Fruit fly (Drosophila melanogaster) whole organism, prepupa: Measurements from ENCODE around the gene ppk28.

ENCODE experiments used
- CG10669 ChIP-seq: fragments of 200-800 bp; sonication (Bioruptor generic); optimal IDR thresholded peaks from 3 replicates; lab custom pipeline; 2018; ENCODE audit warnings: missing biosample characterization, mild to moderate bottlenecking, missing genetic modification characterization, moderate library complexity
- CG11762 ChIP-seq: fragments of 200-800 bp; sonication (Bioruptor generic); optimal IDR thresholded peaks from 3 replicates; lab custom pipeline; 2016; ENCODE audit warnings: missing biosample characterization, missing genetic modification characterization; ENCODE audit not compliant: insufficient read depth
- CG11902 ChIP-seq: fragments of 200-800 bp; sonication (Bioruptor generic); optimal IDR thresholded peaks from 3 replicates; lab custom pipeline; 2016; ENCODE audit warnings: missing biosample characterization, missing genetic modification characterization
- CG15336 ChIP-seq: fragments of 200-800 bp; sonication (Bioruptor generic); IDR thresholded peaks from 2 replicates; pipeline ENCODE4 v1.3.6; 2022; ENCODE audit warnings: missing biosample characterization, missing genetic modification characterization
- CG1621 ChIP-seq: fragments of 200-800 bp; sonication (Bioruptor generic); optimal IDR thresholded peaks from 3 replicates; lab custom pipeline; 2018; ENCODE audit warnings: missing biosample characterization, mild to moderate bottlenecking, missing genetic modification characterization
- CG16779 ChIP-seq: fragments of 200-800 bp; sonication (Bioruptor generic); optimal IDR thresholded peaks from 3 replicates; lab custom pipeline; 2017; ENCODE audit warnings: missing biosample characterization, mild to moderate bottlenecking, missing genetic modification characterization
- CG3032 ChIP-seq: fragments of 200-800 bp; optimal IDR thresholded peaks from 2 replicates; lab custom pipeline; 2019; ENCODE audit warnings: missing biosample characterization, mild to moderate bottlenecking, missing genetic modification characterization, moderate library complexity
- CG31627 ChIP-seq: fragments of 200-800 bp; sonication (Bioruptor generic); optimal IDR thresholded peaks from 3 replicates; lab custom pipeline; 2016; ENCODE audit warnings: missing biosample characterization, missing genetic modification characterization
- CG32006 ChIP-seq: fragments of 200-800 bp; sonication (Bioruptor generic); optimal IDR thresholded peaks from 3 replicates; lab custom pipeline; 2017; ENCODE audit warnings: missing biosample characterization, mild to moderate bottlenecking, missing genetic modification characterization
- CG4318 ChIP-seq: fragments of 200-800 bp; sonication (Bioruptor generic); optimal IDR thresholded peaks from 3 replicates; lab custom pipeline; 2017; ENCODE audit warnings: missing biosample characterization, mild to moderate bottlenecking, missing genetic modification characterization
- CG6163 ChIP-seq: fragments of 200-800 bp; sonication (Bioruptor generic); IDR thresholded peaks from 3 replicates; pipeline ENCODE4 v1.3.6; 2022; ENCODE audit warnings: missing biosample characterization, missing genetic modification characterization
- CG6276 ChIP-seq: fragments of 200-800 bp; sonication (Bioruptor generic); optimal IDR thresholded peaks from 2 replicates; lab custom pipeline; 2017; ENCODE audit warnings: missing biosample characterization, mild to moderate bottlenecking, missing genetic modification characterization
- CG6792 ChIP-seq: fragments of 200-800 bp; sonication (Bioruptor generic); optimal IDR thresholded peaks from 3 replicates; lab custom pipeline; 2016; ENCODE audit warnings: missing biosample characterization, missing genetic modification characterization
- CG6808 ChIP-seq: fragments of 200-800 bp; sonication (Bioruptor generic); optimal IDR thresholded peaks from 3 replicates; lab custom pipeline; 2017; ENCODE audit warnings: missing biosample characterization, missing genetic modification characterization, mild to moderate bottlenecking, moderate library complexity, missing genetic modification reagents
- CG7368 ChIP-seq: fragments of 200-800 bp; sonication (Bioruptor generic); optimal IDR thresholded peaks from 3 replicates; lab custom pipeline; 2016; ENCODE audit warnings: missing biosample characterization, missing genetic modification characterization
- CG8319 ChIP-seq: fragments of 200-800 bp; sonication (Bioruptor generic); optimal IDR thresholded peaks from 3 replicates; lab custom pipeline; 2016; ENCODE audit warnings: missing biosample characterization, missing genetic modification characterization
- CG8632 ChIP-seq: fragments of 200-800 bp; sonication (Bioruptor generic); optimal IDR thresholded peaks from 3 replicates; lab custom pipeline; 2016; ENCODE audit warnings: missing biosample characterization, missing genetic modification characterization
- Eip75B ChIP-seq: fragments of 200-800 bp; sonication (Bioruptor generic); optimal IDR thresholded peaks from 3 replicates; lab custom pipeline; 2016; ENCODE audit warnings: missing biosample characterization, missing genetic modification characterization
- Eip78C ChIP-seq: fragments of 200-800 bp; sonication (Bioruptor generic); peaks from one replicate; lab custom pipeline; 2016; ENCODE audit warnings: missing biosample characterization, missing genetic modification characterization
- Ets21C ChIP-seq: fragments of 200-800 bp; sonication (Bioruptor generic); optimal IDR thresholded peaks from 3 replicates; lab custom pipeline; 2016; ENCODE audit warnings: missing biosample characterization, missing genetic modification characterization
- Ets96B ChIP-seq: fragments of 200-800 bp; optimal IDR thresholded peaks from 2 replicates; lab custom pipeline; 2019; ENCODE audit warnings: missing biosample characterization, mild to moderate bottlenecking, missing genetic modification characterization, moderate library complexity
- OdsH ChIP-seq: fragments of 200-800 bp; sonication (Bioruptor generic); optimal IDR thresholded peaks from 3 replicates; lab custom pipeline; 2016; ENCODE audit warnings: missing biosample characterization, missing genetic modification characterization
- Sox102F ChIP-seq: fragments of 200-800 bp; sonication (Bioruptor generic); optimal IDR thresholded peaks from 2 replicates; lab custom pipeline; 2016; ENCODE audit warnings: missing biosample characterization, mild to moderate bottlenecking, missing genetic modification characterization
- Sox14 ChIP-seq: fragments of 200-800 bp; sonication (Bioruptor generic); optimal IDR thresholded peaks from 3 replicates; lab custom pipeline; 2016; ENCODE audit warnings: missing biosample characterization, missing genetic modification characterization
- Sox15 ChIP-seq: fragments of 200-800 bp; sonication (Bioruptor generic); optimal IDR thresholded peaks from 3 replicates; lab custom pipeline; 2016; ENCODE audit warnings: missing biosample characterization, missing genetic modification characterization
- achi ChIP-seq: fragments of 200-800 bp; sonication (Bioruptor generic); optimal IDR thresholded peaks from 3 replicates; lab custom pipeline; 2016; ENCODE audit warnings: missing biosample characterization, missing genetic modification characterization
- acj6 ChIP-seq: fragments of 200-800 bp; sonication (Bioruptor generic); optimal IDR thresholded peaks from 3 replicates; lab custom pipeline; 2016; ENCODE audit warnings: missing biosample characterization, missing genetic modification characterization
- dsx ChIP-seq: fragments of 200-800 bp; optimal IDR thresholded peaks from 3 replicates; lab custom pipeline; 2019; ENCODE audit warnings: missing biosample characterization, mild to moderate bottlenecking, missing genetic modification characterization, moderate library complexity; ENCODE audit not compliant: poor library complexity, severe bottlenecking
- lz ChIP-seq: fragments of 200-800 bp; sonication (Bioruptor generic); optimal IDR thresholded peaks from 3 replicates; lab custom pipeline; 2016; ENCODE audit warnings: missing biosample characterization, missing genetic modification characterization
- pdm3 ChIP-seq: fragments of 200-800 bp; sonication (Bioruptor generic); optimal IDR thresholded peaks from 3 replicates; lab custom pipeline; 2016; ENCODE audit warnings: missing biosample characterization, missing genetic modification characterization
- salr ChIP-seq, 2 experiments: fragments of 200-800 bp; sonication (Bioruptor generic); optimal IDR thresholded peaks; 3 replicates each; lab custom pipeline; 2016 to 2018; ENCODE audit warnings: missing biosample characterization in 2 of 2, missing genetic modification characterization in 2 of 2, mild to moderate bottlenecking in 1 of 2
- spab ChIP-seq: fragments of 200-800 bp; sonication (Bioruptor generic); optimal IDR thresholded peaks from 2 replicates; lab custom pipeline; 2017; ENCODE audit warnings: missing biosample characterization, mild to moderate bottlenecking, missing genetic modification characterization, missing genetic modification reagents
- topi ChIP-seq: fragments of 200-800 bp; sonication (Bioruptor generic); optimal IDR thresholded peaks from 3 replicates; lab custom pipeline; 2016; ENCODE audit warnings: missing biosample characterization, missing genetic modification characterization

The ppk28 gene

dm6 chrX:16782175-16782916 is 23.5 kb upstream of the ppk28 start (continued):
- TF ChIP-seq pdm3: peak; percentile 38
- TF ChIP-seq CG8632 (GFP tag; lab: Kevin White, UChicago): no peak
- TF ChIP-seq CG32006 (GFP tag; lab: Kevin White, UChicago): peak; percentile 64
- TF ChIP-seq Sox14 (GFP tag; lab: Kevin White, UChicago): peak; percentile 14
- TF ChIP-seq CG11902 (GFP tag; lab: Kevin White, UChicago): no peak
- TF ChIP-seq CG6792 (GFP tag; lab: Kevin White, UChicago): peak; percentile 20
- peak; percentile 20 for TF ChIP-seq CG7368 (GFP tag; lab: Kevin White, UChicago)
- no peak for TF ChIP-seq Ets96B (tag; lab: Kevin White, UChicago)
- no peak for TF ChIP-seq CG31627 (GFP tag; lab: Kevin White, UChicago)
- TF ChIP-seq CG3032 (tag; lab: Kevin White, UChicago): peak; percentile 5
- no peak for TF ChIP-seq topi (GFP tag; lab: Kevin White, UChicago)
- no peak for TF ChIP-seq Sox15 (GFP tag; lab: Kevin White, UChicago)
- peak in 1 of 2 experiments; percentile 59 for TF ChIP-seq salr (GFP tag; optimal IDR thresholded peaks at IDR 0.05; lab: Kevin White, UChicago)
- TF ChIP-seq CG8319 (GFP tag; lab: Kevin White, UChicago): no peak
- no peak for TF ChIP-seq lz (GFP tag; lab: Kevin White, UChicago)
- peak; percentile 53 for TF ChIP-seq achi (GFP tag; lab: Kevin White, UChicago)
- TF ChIP-seq CG16779 (tag; lab: Kevin White, UChicago): no peak
- no peak for TF ChIP-seq Eip75B (GFP tag; lab: Kevin White, UChicago)
- TF ChIP-seq CG15336 (GFP tag; lab: Robert Waterston, UW): peak; percentile 71
- TF ChIP-seq spab (GFP tag; lab: Kevin White, UChicago): no peak
- TF ChIP-seq acj6 (GFP tag; lab: Kevin White, UChicago): peak; percentile 50
- TF ChIP-seq CG4318 (GFP tag; lab: Kevin White, UChicago): no peak
- peak; percentile 52 for TF ChIP-seq CG11762 (GFP tag; lab: Kevin White, UChicago)
- peak; percentile 60 for TF ChIP-seq OdsH (GFP tag; lab: Kevin White, UChicago)
- peak; percentile 19 for TF ChIP-seq CG6276
- peak; percentile 22 for TF ChIP-seq CG10669
- TF ChIP-seq dsx (GFP tag; lab: Kevin White, UChicago): no peak
- no peak for TF ChIP-seq CG6808 (GFP tag; lab: Kevin White, UChicago)
- TF ChIP-seq Sox102F: no peak

dm6 chrX:16783141-16783715 is 22.6 kb upstream of the ppk28 start, which contains the start of gene if:
Gene if, minus strand, starts transcription at chrX:16783434.
- TF ChIP-seq acj6 (GFP tag; lab: Kevin White, UChicago): no peak
- TF ChIP-seq Ets21C (GFP tag; lab: Kevin White, UChicago): no peak
- TF ChIP-seq Eip78C (GFP tag; lab: Kevin White, UChicago): peak; percentile 48

- no peak for TF ChIP-seq CG15336 (GFP tag; lab: Robert Waterston, UW)
- TF ChIP-seq CG6163 (GFP tag; lab: Robert Waterston, UW): no peak
- TF ChIP-seq CG3032 (tag; lab: Kevin White, UChicago): no peak
- peak; percentile 90 for TF ChIP-seq CG1621 (tag; lab: Kevin White, UChicago)
Measured at dm6 chrX:16783743-16784142, 22.1 kb upstream of the ppk28 start, which contains the start of gene mRpL22. Gene mRpL22, plus strand, starts transcription at chrX:16783933.
